Fruit fly (Drosophila melanogaster): ENCODE measurements around the gene hb.
A peak's percentile ranks its signal among the peaks of the same experiment; 100 is the strongest.

hb gene

DNA sequence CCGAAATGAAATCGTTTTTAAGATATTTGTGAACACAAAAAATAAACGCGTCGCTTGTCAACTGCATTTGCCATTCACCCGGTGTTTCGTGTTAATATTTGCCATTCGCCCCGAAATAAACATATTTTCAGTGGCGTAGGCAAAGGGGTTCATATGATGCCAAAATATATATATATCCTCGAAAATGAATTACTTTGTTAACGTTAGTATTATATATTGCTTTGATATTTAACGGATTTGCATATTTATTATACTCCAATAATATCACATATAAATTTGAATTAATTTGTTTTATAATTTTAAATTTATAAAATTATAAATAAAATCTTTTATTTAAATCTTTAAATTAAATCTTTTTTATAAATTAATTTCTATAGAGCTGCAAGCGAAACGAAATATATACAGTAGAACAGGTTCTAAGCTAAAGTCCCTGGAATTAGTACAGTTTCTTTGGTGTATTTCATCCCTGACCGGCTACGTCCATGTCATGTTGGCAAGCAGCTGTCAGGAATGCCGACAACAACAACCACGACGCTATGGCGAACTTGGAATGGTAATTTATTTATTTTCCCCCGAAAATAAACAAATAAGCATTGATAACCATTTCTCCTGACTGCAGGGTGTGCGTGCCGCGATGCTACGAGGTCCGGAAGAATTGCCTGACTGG, 34.1 kb upstream of the hb start, which contains the start of the genes M1BP and CG8202 (continued):
- no peak; the same call in 1 of the 2 replicates for TF ChIP-seq toy (GFP tag; IDR thresholded peaks at IDR 0.05)
- TF ChIP-seq CG4328 (GFP tag; optimal IDR thresholded peaks at IDR 0.05): peak; percentile 91
- TF ChIP-seq scrt (GFP tag; optimal IDR thresholded peaks at IDR 0.05): peak; percentile 21
- no peak for TF ChIP-seq CG1832 (GFP tag; optimal IDR thresholded peaks at IDR 0.05)
- TF ChIP-seq emc (GFP tag; optimal IDR thresholded peaks at IDR 0.05): peak; percentile 12
- peak in 1 of 3 experiments; percentile 96 for TF ChIP-seq lola (GFP tag; optimal IDR thresholded peaks at IDR 0.05)
- TF ChIP-seq pita (GFP tag; optimal IDR thresholded peaks at IDR 0.05): no peak
- TF ChIP-seq CG17385 (GFP tag; optimal IDR thresholded peaks at IDR 0.05): peak; percentile 89
- peak; percentile 74 for TF ChIP-seq ac (GFP tag; optimal IDR thresholded peaks at IDR 0.05)
- TF ChIP-seq CG11085 (GFP tag; IDR thresholded peaks at IDR 0.05): peak; percentile 56; the same call in 1 of the 2 replicates
- no peak for TF ChIP-seq Opbp (GFP tag; IDR thresholded peaks at IDR 0.05; ENCODE audit: partially characterized antibody)
- TF ChIP-seq chn (GFP tag; optimal IDR thresholded peaks at IDR 0.05): peak; percentile 58
- peak; percentile 53 for TF ChIP-seq Elba2 (GFP tag; optimal IDR thresholded peaks at IDR 0.05)
- TF ChIP-seq zen2 (GFP tag; IDR thresholded peaks at IDR 0.05; ENCODE audit: partially characterized antibody): no peak
- TF ChIP-seq ci (GFP tag; IDR thresholded peaks at IDR 0.05): peak; percentile 67; the same call in 2 of the 3 replicates
- peak; percentile 94 for TF ChIP-seq grau (tag; optimal IDR thresholded peaks at IDR 0.05)
- peak; percentile 39 for TF ChIP-seq CG8944 (GFP tag; optimal IDR thresholded peaks at IDR 0.05)
- peak; percentile 48 for TF ChIP-seq Ets65A (GFP tag)
- peak; percentile 55 for TF ChIP-seq CG16863 (GFP tag; optimal IDR thresholded peaks at IDR 0.05)
- TF ChIP-seq ap (GFP tag; IDR thresholded peaks at IDR 0.05): peak; percentile 47; the same call in 1 of the 2 replicates
- TF ChIP-seq ken (GFP tag; IDR thresholded peaks at IDR 0.05): peak; percentile 78; the same call in 2 of the 3 replicates
- peak; percentile 94 for TF ChIP-seq phol (tag; optimal IDR thresholded peaks at IDR 0.05)
- no peak for TF ChIP-seq crol (GFP tag; IDR thresholded peaks at IDR 0.05)
- TF ChIP-seq Optix (GFP tag; IDR thresholded peaks at IDR 0.05): peak; percentile 65; the same call in 2 of the 3 replicates
- peak; percentile 94 for TF ChIP-seq CG13296 (GFP tag; optimal IDR thresholded peaks at IDR 0.05)
- peak; percentile 66; the same call in 1 of the 3 replicates for TF ChIP-seq croc (GFP tag; conservative IDR thresholded peaks at IDR 0.05)
- TF ChIP-seq CG14965 (GFP tag; optimal IDR thresholded peaks at IDR 0.05; ENCODE audit: borderline replicate concordance): no peak
- TF ChIP-seq Asciz (GFP tag; optimal IDR thresholded peaks at IDR 0.05): peak; percentile 83
- TF ChIP-seq sob (GFP tag; IDR thresholded peaks at IDR 0.05): peak; percentile 57; the same call in 1 of the 2 replicates
- peak; percentile 53 for TF ChIP-seq CG12219 (GFP tag; optimal IDR thresholded peaks at IDR 0.05)
- peak; percentile 86 for TF ChIP-seq Six4 (GFP tag; optimal IDR thresholded peaks at IDR 0.05)
- TF ChIP-seq Dll (GFP tag; IDR thresholded peaks at IDR 0.05; ENCODE audit: partially characterized antibody): no peak
- TF ChIP-seq pzg (GFP tag; optimal IDR thresholded peaks at IDR 0.05): peak; percentile 26
- TF ChIP-seq Oaz (GFP tag; IDR thresholded peaks at IDR 0.05): no peak
- peak; percentile 93 for TF ChIP-seq B-H2 (GFP tag; optimal IDR thresholded peaks at IDR 0.05)
- TF ChIP-seq CG33557 (GFP tag; optimal IDR thresholded peaks at IDR 0.05): peak; percentile 94
- TF ChIP-seq CG3407 (GFP tag; optimal IDR thresholded peaks at IDR 0.05): peak; percentile 71
- TF ChIP-seq CG5180 (GFP tag; optimal IDR thresholded peaks at IDR 0.05): no peak
- TF ChIP-seq CG17612 (GFP tag; IDR thresholded peaks at IDR 0.05): no peak
- peak; percentile 85 for TF ChIP-seq Ptx1 (GFP tag; IDR thresholded peaks at IDR 0.05)
- peak; percentile 8 for TF ChIP-seq Sry-δ (GFP tag; optimal IDR thresholded peaks at IDR 0.05)
- TF ChIP-seq CG14667 (GFP tag; IDR thresholded peaks at IDR 0.05): peak; percentile 77
- peak; percentile 68 for TF ChIP-seq slp2 (GFP tag; optimal IDR thresholded peaks at IDR 0.05)
- TF ChIP-seq CG10321 (GFP tag; IDR thresholded peaks at IDR 0.05): peak; percentile 28; the same call in 1 of the 2 replicates
- no peak for TF ChIP-seq sqz (GFP tag; optimal IDR thresholded peaks at IDR 0.05)
- peak; percentile 97 for TF ChIP-seq CG18262 (tag; optimal IDR thresholded peaks at IDR 0.05)
- TF ChIP-seq Hr78 (GFP tag; optimal IDR thresholded peaks at IDR 0.05): no peak
- peak; percentile 95 for TF ChIP-seq CG4360 (GFP tag; IDR thresholded peaks at IDR 0.05)
- no peak for TF ChIP-seq Lim3 (GFP tag; IDR thresholded peaks at IDR 0.05)

All from whole organism, embryonic.